Fruit fly (Drosophila melanogaster): ENCODE results near the gene Gorab.

dm6 chr3L:17394435-17395017 lies 34.1 kb downstream of the Gorab start:
- TF ChIP-seq Sin3A (optimal IDR thresholded peaks at IDR 0.05): no peak
- no peak for TF ChIP-seq insv (optimal IDR thresholded peaks at IDR 0.05)
- no peak for TF ChIP-seq h (optimal IDR thresholded peaks at IDR 0.05)
- TF ChIP-seq ttk (optimal IDR thresholded peaks at IDR 0.05): no peak
- no peak for TF ChIP-seq psq (optimal IDR thresholded peaks at IDR 0.05)
- no peak for TF ChIP-seq Myc (optimal IDR thresholded peaks at IDR 0.05)
